Worm (Caenorhabditis elegans) whole organism, late embryonic: ENCODE data around the gene ZK512.2.

Experiments used
- ama-1 ChIP-seq: fragments of 150-350 bp; optimal IDR thresholded peaks from 2 replicates; lab custom pipeline; 2014
- ceh-14 ChIP-seq: sonication (generic microtip); optimal IDR thresholded peaks from 2 replicates; lab custom pipeline; 2016; ENCODE audit warnings: missing genotype, missing genetic modification characterization, missing compliant biosample characterization
- ceh-22 ChIP-seq: sonication (generic microtip); optimal IDR thresholded peaks from 2 replicates; lab custom pipeline; 2017; ENCODE audit warnings: missing biosample characterization, missing genetic modification characterization
- elt-2 ChIP-seq: sonication (generic microtip); optimal IDR thresholded peaks from 2 replicates; lab custom pipeline; 2016; ENCODE audit warnings: missing genetic modification reagents, missing genetic modification characterization, missing compliant biosample characterization
- ets-4 ChIP-seq: sonication (generic microtip); optimal IDR thresholded peaks from 2 replicates; lab custom pipeline; 2016; ENCODE audit warnings: missing genetic modification characterization, missing compliant biosample characterization
- hlh-30 ChIP-seq: sonication (generic microtip); optimal IDR thresholded peaks from 2 replicates; lab custom pipeline; 2017; ENCODE audit warnings: antibody characterized with exemption, missing genetic modification characterization, missing compliant biosample characterization; ENCODE audit not compliant: insufficient read depth
- lin-11 ChIP-seq: fragments of 200-800 bp; sonication (Bioruptor generic); optimal IDR thresholded peaks from 2 replicates; lab custom pipeline; 2018; ENCODE audit warnings: mild to moderate bottlenecking, missing genetic modification characterization, missing compliant biosample characterization
- nhr-11 ChIP-seq: fragments of 150-350 bp; optimal IDR thresholded peaks from 2 replicates; lab custom pipeline; 2014; ENCODE audit warnings: missing biosample characterization, missing genetic modification characterization
- pha-4 ChIP-seq: fragments of 150-350 bp; optimal IDR thresholded peaks from 2 replicates; lab custom pipeline; 2018; ENCODE audit warnings: missing biosample characterization, missing genetic modification reagents, missing genetic modification characterization
- ref-2 ChIP-seq: sonication (generic microtip); optimal IDR thresholded peaks from 2 replicates; lab custom pipeline; 2016; ENCODE audit warnings: missing genetic modification characterization, missing compliant biosample characterization
- sdc-2 ChIP-seq: sonication (generic microtip); optimal IDR thresholded peaks from 2 replicates; lab custom pipeline; 2016; ENCODE audit warnings: missing genotype, missing genetic modification characterization, missing compliant biosample characterization
- unc-55 ChIP-seq: sonication (generic microtip); optimal IDR thresholded peaks from 2 replicates; lab custom pipeline; 2017; ENCODE audit warnings: missing biosample characterization, missing genetic modification reagents, missing genetic modification characterization

DNA sequence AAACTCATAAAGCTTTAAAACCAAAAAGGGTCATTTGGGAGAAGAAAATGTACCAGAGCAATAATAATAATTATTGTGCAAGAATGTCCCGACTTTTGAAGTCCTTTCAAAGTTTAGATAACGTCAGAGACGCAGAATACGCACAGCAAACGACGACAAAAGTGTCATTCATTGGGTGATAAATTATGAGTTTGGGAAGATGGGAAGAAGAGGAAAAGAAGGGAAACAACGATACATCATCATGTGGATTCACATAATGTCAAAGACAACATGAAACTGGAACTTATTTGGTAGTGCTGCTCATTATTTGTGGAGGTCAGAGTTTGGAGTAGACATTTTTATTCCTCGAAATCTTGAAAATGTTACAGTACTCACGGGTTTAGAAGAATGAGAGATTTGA is 33.3 kb upstream of the ZK512.2 start:
- no peak for TF ChIP-seq ets-4
- no peak for TF ChIP-seq pha-4 (tag; lab: Kevin White, UChicago)
- TF ChIP-seq ceh-14: no peak
- no peak for TF ChIP-seq nhr-11 (tag; lab: Kevin White, UChicago)
- no peak for TF ChIP-seq ref-2 (tag; lab: Kevin White, UChicago)
- no peak for TF ChIP-seq elt-2 (tag; lab: Kevin White, UChicago)
- no peak for TF ChIP-seq ama-1
- no peak for TF ChIP-seq lin-11 (tag; lab: Kevin White, UChicago)
- TF ChIP-seq sdc-2 (tag; lab: Kevin White, UChicago): no peak
- TF ChIP-seq unc-55: peak; percentile 44
- no peak for TF ChIP-seq ceh-22 (tag; lab: Kevin White, UChicago)
- TF ChIP-seq hlh-30 (tag; lab: Kevin White, UChicago): no peak
